Worm (Caenorhabditis elegans): Measurements from ENCODE around the gene C53A3.3.

The C53A3.3 gene

DNA sequence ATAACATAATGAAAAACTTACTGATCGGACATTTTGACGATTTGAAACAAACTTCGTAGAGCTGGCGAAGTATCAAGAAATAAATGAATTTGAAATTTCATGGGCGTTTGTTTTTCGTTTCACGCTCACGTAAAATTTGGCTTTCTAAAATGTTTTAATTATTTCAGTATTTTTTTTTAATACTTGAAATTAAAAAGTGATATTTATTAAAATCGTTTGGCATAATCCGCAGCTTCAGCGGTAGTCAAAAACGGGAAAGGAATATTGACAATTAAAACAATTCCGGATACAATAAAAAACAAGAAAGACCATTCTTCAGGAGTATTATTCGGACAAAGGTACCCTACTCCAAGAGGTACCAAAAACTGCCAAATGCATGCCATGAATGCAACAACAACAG, 26.4 kb downstream of the C53A3.3 start, which contains the start of gene fbxa-183:
Gene fbxa-183, minus strand, starts transcription at position 101 of the 400 bp plus-strand sequence.
- TF ChIP-seq R02D3.7 (tag; optimal IDR thresholded peaks at IDR 0.05) (no peak), nhr-77 (tag; optimal IDR thresholded peaks at IDR 0.05) (no peak), elt-3 (tag; optimal IDR thresholded peaks at IDR 0.05) (no peak), snpc-4 (tag; optimal IDR thresholded peaks at IDR 0.05) (no peak), mml-1 (tag; optimal IDR thresholded peaks at IDR 0.05) (no peak), nhr-28 (tag; optimal IDR thresholded peaks at IDR 0.05) (no peak), ceh-9 (tag; optimal IDR thresholded peaks at IDR 0.05) (no peak), lsy-12 (tag; optimal IDR thresholded peaks at IDR 0.05) (no peak), pqm-1 (tag; optimal IDR thresholded peaks at IDR 0.05) (no peak), egl-27 (tag; optimal IDR thresholded peaks at IDR 0.05) (no peak), nhr-76 (tag; optimal IDR thresholded peaks at IDR 0.05) (no peak), elt-2 (tag; optimal IDR thresholded peaks at IDR 0.05) (no peak), fos-1 (tag; optimal IDR thresholded peaks at IDR 0.05) (no peak), zag-1 (tag; optimal IDR thresholded peaks at IDR 0.05) (no peak), hmg-11 (tag; optimal IDR thresholded peaks at IDR 0.05) (no peak)

DNA sequence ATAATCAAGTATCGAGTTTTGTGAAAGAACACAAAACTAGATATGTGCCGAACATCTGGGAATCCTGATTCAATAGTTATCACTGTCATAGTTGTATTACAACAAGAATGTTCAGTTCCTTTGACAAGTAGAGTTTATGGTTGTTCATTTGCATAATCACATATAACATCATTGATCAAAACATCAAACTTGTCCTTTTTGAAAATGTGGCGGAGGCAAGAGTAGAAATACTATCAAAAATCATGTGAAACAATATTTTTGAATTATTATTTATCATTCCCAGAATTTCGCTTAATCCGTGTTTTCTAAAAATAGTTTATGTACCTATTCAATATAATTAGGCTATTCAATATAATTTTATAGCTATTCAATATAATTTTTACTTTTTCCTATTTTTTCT, 29.1 kb downstream of the C53A3.3 start, which contains the start of gene F44E7.7:
Gene F44E7.7, minus strand, starts transcription at position 101 of the 400 bp plus-strand sequence.
- no peak for TF ChIP-seq nhr-67 (tag; optimal IDR thresholded peaks at IDR 0.05)
- TF ChIP-seq skn-1 (tag; optimal IDR thresholded peaks at IDR 0.05) = no peak
- no peak for TF ChIP-seq daf-12 (tag; optimal IDR thresholded peaks at IDR 0.05)
- TF ChIP-seq ztf-11 (tag; optimal IDR thresholded peaks at IDR 0.05) = no peak
- TF ChIP-seq egl-5 (tag; optimal IDR thresholded peaks at IDR 0.05) = no peak
- TF ChIP-seq ama-1 (optimal IDR thresholded peaks at IDR 0.05) = no peak
- TF ChIP-seq eor-1 (tag; optimal IDR thresholded peaks at IDR 0.05) = no peak
- no peak for TF ChIP-seq mml-1 (tag; optimal IDR thresholded peaks at IDR 0.05)
- no peak for TF ChIP-seq pha-4 (tag; optimal IDR thresholded peaks at IDR 0.05)
- TF ChIP-seq mdl-1 (tag; optimal IDR thresholded peaks at IDR 0.05) = no peak
- TF ChIP-seq fkh-10 (GFP tag; optimal IDR thresholded peaks at IDR 0.05) = no peak
- TF ChIP-seq elt-3 (tag; optimal IDR thresholded peaks at IDR 0.05) = no peak
- TF ChIP-seq nhr-28 (tag; optimal IDR thresholded peaks at IDR 0.05) = no peak
- no peak for TF ChIP-seq nhr-23 (tag; optimal IDR thresholded peaks at IDR 0.05)

DNA sequence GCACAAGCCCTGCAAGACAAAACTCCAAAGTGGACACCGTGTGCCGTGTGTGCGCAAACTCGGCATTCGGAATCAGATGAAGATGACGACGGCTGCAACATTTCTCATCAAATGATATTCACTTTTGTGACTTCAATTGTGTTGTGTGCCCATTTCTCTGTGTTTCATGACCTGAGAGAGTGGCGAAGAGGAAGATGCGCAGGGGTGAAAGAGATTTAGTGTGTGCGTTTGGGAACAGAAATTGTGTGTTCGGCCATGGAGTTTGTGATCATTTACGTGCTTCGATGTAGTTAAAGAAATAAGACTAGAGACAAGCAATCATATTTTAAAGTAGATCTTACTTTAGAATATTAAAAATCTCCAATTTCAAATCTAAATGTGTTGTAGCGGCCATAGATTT, 32.4 kb downstream of the C53A3.3 start:
- TF ChIP-seq lin-39 (tag; optimal IDR thresholded peaks at IDR 0.05) (no peak), ceh-16 (tag; optimal IDR thresholded peaks at IDR 0.05) (no peak), nfya-1 (tag; optimal IDR thresholded peaks at IDR 0.05; ENCODE audit: insufficient read depth) (no peak), sea-2 (GFP tag; optimal IDR thresholded peaks at IDR 0.05) (no peak), nhr-67 (tag; optimal IDR thresholded peaks at IDR 0.05) (no peak), nhr-28 (tag; optimal IDR thresholded peaks at IDR 0.05) (no peak), ceh-82 (tag; optimal IDR thresholded peaks at IDR 0.05) (no peak), nhr-237 (tag; optimal IDR thresholded peaks at IDR 0.05) (no peak), lsy-12 (tag; optimal IDR thresholded peaks at IDR 0.05) (no peak), ZK546.5 (tag; optimal IDR thresholded peaks at IDR 0.05) (no peak)

DNA sequence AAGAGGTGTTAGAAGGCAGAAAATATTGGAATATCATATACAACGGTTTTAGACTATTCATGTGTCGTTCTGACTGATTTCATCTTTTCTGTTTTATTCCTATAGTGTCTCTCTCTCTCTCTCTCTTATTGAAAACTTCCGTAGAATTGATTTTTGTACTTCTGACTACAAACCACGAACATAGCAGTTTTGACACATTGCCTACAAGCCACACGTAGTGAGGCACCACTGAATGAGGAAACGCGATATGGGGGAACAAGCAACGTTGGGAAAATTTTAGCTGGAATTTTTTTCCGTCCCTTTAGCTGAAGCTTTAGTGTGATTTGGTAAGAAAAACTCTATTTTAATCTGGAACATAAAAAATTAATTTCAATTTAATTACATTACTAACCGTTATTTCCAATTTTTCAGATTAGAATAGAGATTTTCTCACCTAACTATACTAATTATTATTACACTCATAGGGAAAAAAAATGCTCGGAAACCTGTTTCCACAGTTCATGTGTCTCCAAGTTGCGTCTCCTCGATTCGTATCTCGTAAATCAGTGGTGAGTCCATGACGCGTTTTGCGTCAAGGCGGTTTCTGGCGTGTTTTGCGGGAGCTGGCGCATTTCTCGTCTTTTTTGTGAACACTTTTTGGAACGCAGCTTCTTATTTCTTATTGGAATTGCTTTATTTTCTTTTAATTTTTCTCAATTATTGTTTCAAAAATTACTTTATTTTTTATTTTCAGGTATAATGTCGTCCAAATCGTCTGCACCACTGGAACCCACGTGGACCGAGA, 34.4 kb downstream of the C53A3.3 start, which contains the start of the genes nhr-142 and F44E7.9:
Gene nhr-142, minus strand, starts transcription at position 57 of the 784 bp plus-strand sequence.
Gene F44E7.9, plus strand, starts transcription at position 734 of the 784 bp plus-strand sequence.
- TF ChIP-seq tbx-2 (tag; optimal IDR thresholded peaks at IDR 0.05) (peak; percentile 71), elt-1 (tag; optimal IDR thresholded peaks at IDR 0.05) (no peak), nhr-43 (tag; optimal IDR thresholded peaks at IDR 0.05; ENCODE audit: poor library complexity, severe bottlenecking) (peak; percentile 78), nhr-237 (tag; optimal IDR thresholded peaks at IDR 0.05) (no peak), fkh-10 (GFP tag; optimal IDR thresholded peaks at IDR 0.05) (peak; percentile 6), nhr-23 (tag; optimal IDR thresholded peaks at IDR 0.05) (peak; percentile 81), unc-39 (tag; optimal IDR thresholded peaks at IDR 0.05) (no peak), R02D3.7 (tag; optimal IDR thresholded peaks at IDR 0.05) (peak; percentile 70), fkh-2 (tag; optimal IDR thresholded peaks at IDR 0.05) (no peak), lin-39 (tag; optimal IDR thresholded peaks at IDR 0.05) (peak; percentile 52), nhr-28 (tag; optimal IDR thresholded peaks at IDR 0.05) (no peak), nhr-67 (tag; optimal IDR thresholded peaks at IDR 0.05) (no peak), ZK546.5 (tag; optimal IDR thresholded peaks at IDR 0.05) (no peak), nfya-1 (tag; optimal IDR thresholded peaks at IDR 0.05; ENCODE audit: insufficient read depth) (peak; percentile 72), nhr-25 (tag; optimal IDR thresholded peaks at IDR 0.05) (peak; percentile 63), ceh-9 (tag; optimal IDR thresholded peaks at IDR 0.05) (no peak), skn-1 (tag; optimal IDR thresholded peaks at IDR 0.05) (peak; percentile 45), ztf-11 (tag; optimal IDR thresholded peaks at IDR 0.05) (no peak), nhr-76 (tag; optimal IDR thresholded peaks at IDR 0.05) (peak; percentile 24), ama-1 (optimal IDR thresholded peaks at IDR 0.05) (no peak), mdl-1 (tag; optimal IDR thresholded peaks at IDR 0.05) (no peak), ceh-82 (tag; optimal IDR thresholded peaks at IDR 0.05) (peak; percentile 59), jun-1 (tag; optimal IDR thresholded peaks at IDR 0.05) (peak; percentile 35), mml-1 (tag; optimal IDR thresholded peaks at IDR 0.05) (no peak), nhr-12 (tag; optimal IDR thresholded peaks at IDR 0.05) (no peak), unc-62 (GFP tag; optimal IDR thresholded peaks at IDR 0.05) (no peak), pha-4 (tag; optimal IDR thresholded peaks at IDR 0.05) (peak; percentile 83), ceh-28 (tag; optimal IDR thresholded peaks at IDR 0.05) (peak; percentile 10), daf-12 (tag; optimal IDR thresholded peaks at IDR 0.05) (no peak), pqm-1 (tag; optimal IDR thresholded peaks at IDR 0.05) (peak; percentile 62), lsy-12 (tag; optimal IDR thresholded peaks at IDR 0.05) (peak; percentile 81), egl-27 (tag; optimal IDR thresholded peaks at IDR 0.05) (peak; percentile 25)

Measured in whole organism, L3 larva.